Worm (Caenorhabditis elegans) whole organism, midembryonic: ENCODE data around the gene sri-18.

Experiments
- flt-1 ChIP-seq: fragments of 200-800 bp; sonication (Bioruptor generic); IDR thresholded peaks from 2 replicates; pipeline ENCODE4 v1.3.6; 2022; ENCODE audit warnings: missing genetic modification characterization, missing compliant biosample characterization
- klf-2 ChIP-seq: fragments of 200-800 bp; sonication (Bioruptor generic); conservative IDR thresholded peaks from 2 replicates; pipeline ENCODE4 v1.3.6; 2022; ENCODE audit warnings: missing genetic modification reagents, missing genetic modification characterization, missing compliant biosample characterization
- med-1 ChIP-seq: sonication (generic microtip); optimal IDR thresholded peaks from 2 replicates; lab custom pipeline; 2017; ENCODE audit warnings: missing genetic modification characterization, mild to moderate bottlenecking, missing compliant biosample characterization, antibody characterized with exemption, missing genetic modification reagents; ENCODE audit not compliant: insufficient read depth
- ref-1 ChIP-seq: fragments of 200-800 bp; sonication (Bioruptor generic); conservative IDR thresholded peaks from 2 replicates; pipeline ENCODE4 v1.3.6; 2022; ENCODE audit warnings: missing genetic modification reagents, missing genetic modification characterization, missing compliant biosample characterization
- tab-1 ChIP-seq: fragments of 200-800 bp; sonication (Bioruptor generic); IDR thresholded peaks from 2 replicates; pipeline ENCODE4 v1.3.6; 2022; ENCODE audit warnings: missing genetic modification characterization, missing compliant biosample characterization
- ztf-23 ChIP-seq: fragments of 200-800 bp; sonication (Bioruptor generic); IDR thresholded peaks from 2 replicates; pipeline ENCODE4 v1.3.6; 2022; ENCODE audit warnings: missing genetic modification reagents, missing genetic modification characterization, missing compliant biosample characterization
- ztf-29 ChIP-seq: fragments of 200-800 bp; sonication (Bioruptor generic); IDR thresholded peaks from 2 replicates; pipeline ENCODE4 v1.3.6; 2022; ENCODE audit warnings: missing genetic modification reagents, missing genetic modification characterization, missing compliant biosample characterization

- no peak for TF ChIP-seq klf-2 (GFP tag; lab: Robert Waterston, UW)
- TF ChIP-seq flt-1 (GFP tag; lab: Robert Waterston, UW): no peak
- no peak for TF ChIP-seq tab-1 (GFP tag; lab: Robert Waterston, UW)
- TF ChIP-seq ztf-23 (GFP tag; lab: Robert Waterston, UW): no peak
- TF ChIP-seq ztf-29 (GFP tag; lab: Robert Waterston, UW): no peak
- no peak for TF ChIP-seq ref-1 (GFP tag; lab: Robert Waterston, UW)
- no peak for TF ChIP-seq med-1 (GFP tag; lab: Kevin White, UChicago)
These were observed 31.5 kb upstream of the sri-18 start for ce11 chrV:10291848-10292247.
